Worm (Caenorhabditis elegans) whole organism, L1 larva: ENCODE data around the gene srj-53.

Experiments
- C04F5.9 ChIP-seq: sonication (generic microtip); optimal IDR thresholded peaks from 2 replicates; lab custom pipeline; 2016; ENCODE audit warnings: missing genetic modification characterization, missing compliant biosample characterization
- C34B4.2 ChIP-seq: sonication (generic microtip); optimal IDR thresholded peaks from 2 replicates; lab custom pipeline; 2017; ENCODE audit warnings: mild to moderate bottlenecking, missing genetic modification characterization, missing compliant biosample characterization
- F16B12.6 ChIP-seq: fragments of 150-350 bp; optimal IDR thresholded peaks from 2 replicates; lab custom pipeline; 2014; ENCODE audit warnings: missing biosample characterization, missing genetic modification characterization
- aha-1 ChIP-seq: fragments of 150-350 bp; optimal IDR thresholded peaks from 2 replicates; lab custom pipeline; 2014; ENCODE audit warnings: missing biosample characterization, missing genetic modification characterization
- ama-1 ChIP-seq: fragments of 150-350 bp; optimal IDR thresholded peaks from 2 replicates; lab custom pipeline; 2014
- blmp-1 ChIP-seq: fragments of 150-350 bp; optimal IDR thresholded peaks from 2 replicates; lab custom pipeline; 2014; ENCODE audit warnings: missing biosample characterization, missing genetic modification characterization
- ceh-63 ChIP-seq: fragments of 200-800 bp; sonication (Bioruptor generic); optimal IDR thresholded peaks from 2 replicates; lab custom pipeline; 2018; ENCODE audit warnings: mild to moderate bottlenecking, missing genetic modification characterization, missing compliant biosample characterization
- ceh-82 ChIP-seq, 3 experiments: fragments of 150-350 bp in 1 of 3; sonication (generic microtip) in 2 of 3; optimal IDR thresholded peaks; 2 replicates each; lab custom pipeline; 2014 to 2017; ENCODE audit warnings: missing biosample characterization in 3 of 3, missing genetic modification characterization in 3 of 3
- ceh-88 ChIP-seq: fragments of 200-800 bp; sonication (Bioruptor generic); IDR thresholded peaks from 2 replicates; pipeline ENCODE4 v1.3.6; 2022; ENCODE audit warnings: missing genetic modification characterization, missing compliant biosample characterization
- ceh-90 ChIP-seq: sonication (generic microtip); optimal IDR thresholded peaks from 2 replicates; lab custom pipeline; 2016; ENCODE audit warnings: missing genetic modification characterization, missing compliant biosample characterization
- dpl-1 ChIP-seq, 3 experiments: fragments of 150-350 bp in 2 of 3; sonication (generic microtip) in 1 of 3; optimal IDR thresholded peaks; 2 replicates each; lab custom pipeline; 2014 to 2017; ENCODE audit warnings: missing biosample characterization in 3 of 3, missing genetic modification characterization in 3 of 3, missing genetic modification reagents in 3 of 3
- elt-3 ChIP-seq, 6 experiments: fragments of 150-350 bp in 1 of 6; sonication (generic microtip); optimal IDR thresholded peaks; 2 replicates each; lab custom pipeline; 2017 to 2018; ENCODE audit warnings: missing biosample characterization in 6 of 6, missing genetic modification characterization in 6 of 6, inconsistent platforms in 1 of 6
- fkh-8 ChIP-seq: sonication (generic microtip); optimal IDR thresholded peaks from 2 replicates; lab custom pipeline; 2016; ENCODE audit warnings: mild to moderate bottlenecking, missing genetic modification characterization, missing compliant biosample characterization
- hpl-2 ChIP-seq: fragments of 150-350 bp; optimal IDR thresholded peaks from 2 replicates; lab custom pipeline; 2014; ENCODE audit warnings: missing biosample characterization, missing genetic modification reagents, missing genetic modification characterization
- irx-1 ChIP-seq: sonication (generic microtip); optimal IDR thresholded peaks from 2 replicates; lab custom pipeline; 2016; ENCODE audit warnings: missing genetic modification characterization, missing compliant biosample characterization
- lin-15B ChIP-seq: fragments of 150-350 bp; sonication (generic microtip); optimal IDR thresholded peaks from 3 replicates; lab custom pipeline; 2014; ENCODE audit warnings: missing biosample characterization, missing genetic modification characterization
- lin-35 ChIP-seq, 2 experiments: fragments of 150-350 bp; optimal IDR thresholded peaks; 2 replicates each; lab custom pipeline; 2014; ENCODE audit warnings: missing biosample characterization in 2 of 2, missing genetic modification characterization in 2 of 2, missing genetic modification reagents in 2 of 2
- lir-3 ChIP-seq: sonication (generic microtip); optimal IDR thresholded peaks from 2 replicates; lab custom pipeline; 2016; ENCODE audit warnings: mild to moderate bottlenecking, missing genetic modification characterization, moderate library complexity, missing compliant biosample characterization; ENCODE audit not compliant: poor library complexity
- mab-9 ChIP-seq: fragments of 200-800 bp; sonication (Bioruptor generic); IDR thresholded peaks from 2 replicates; pipeline ENCODE4 v1.3.6; 2022; ENCODE audit warnings: missing genetic modification reagents, missing genetic modification characterization, missing compliant biosample characterization
- nhr-12 ChIP-seq: sonication (generic microtip); optimal IDR thresholded peaks from 2 replicates; lab custom pipeline; 2017; ENCODE audit warnings: missing biosample characterization, missing genetic modification characterization
- nhr-19 ChIP-seq: fragments of 200-800 bp; sonication (Bioruptor generic); conservative IDR thresholded peaks from 2 replicates; pipeline ENCODE4 v1.3.6; 2022; ENCODE audit warnings: missing genetic modification characterization, missing compliant biosample characterization
- nhr-47 ChIP-seq: sonication (generic microtip); optimal IDR thresholded peaks from 2 replicates; lab custom pipeline; 2016; ENCODE audit warnings: mild to moderate bottlenecking, missing genetic modification characterization, moderate library complexity, missing compliant biosample characterization
- nhr-76 ChIP-seq: sonication (generic microtip); optimal IDR thresholded peaks from 2 replicates; lab custom pipeline; 2017; ENCODE audit warnings: missing biosample characterization, missing genetic modification characterization
- pag-3 ChIP-seq: sonication (generic microtip); optimal IDR thresholded peaks from 2 replicates; lab custom pipeline; 2017; ENCODE audit warnings: missing genetic modification characterization, mild to moderate bottlenecking, missing compliant biosample characterization, antibody characterized with exemption, borderline replicate concordance; ENCODE audit not compliant: insufficient read depth
- pqm-1 ChIP-seq: sonication (generic microtip); optimal IDR thresholded peaks from 3 replicates; lab custom pipeline; 2017; ENCODE audit warnings: missing biosample characterization, missing genetic modification characterization
- rnt-1 ChIP-seq: sonication (generic microtip); optimal IDR thresholded peaks from 2 replicates; lab custom pipeline; 2016; ENCODE audit warnings: mild to moderate bottlenecking, missing genetic modification characterization, moderate library complexity, missing compliant biosample characterization
- skn-1 ChIP-seq: fragments of 150-350 bp; optimal IDR thresholded peaks from 2 replicates; lab custom pipeline; 2014; ENCODE audit warnings: missing biosample characterization, missing genetic modification characterization
- snpc-4 ChIP-seq: fragments of 150-350 bp; optimal IDR thresholded peaks from 2 replicates; lab custom pipeline; 2014; ENCODE audit warnings: missing biosample characterization, missing genetic modification characterization
- sox-4 ChIP-seq: sonication (generic microtip); optimal IDR thresholded peaks from 2 replicates; lab custom pipeline; 2016; ENCODE audit warnings: missing genetic modification characterization, missing compliant biosample characterization
- swsn-7 ChIP-seq: sonication (generic microtip); optimal IDR thresholded peaks from 2 replicates; lab custom pipeline; 2016; ENCODE audit warnings: missing genetic modification characterization, missing compliant biosample characterization
- tbx-2 ChIP-seq: sonication (generic microtip); optimal IDR thresholded peaks from 2 replicates; lab custom pipeline; 2016; ENCODE audit warnings: missing genetic modification characterization, missing compliant biosample characterization
- tlp-1 ChIP-seq: fragments of 150-350 bp; optimal IDR thresholded peaks from 2 replicates; lab custom pipeline; 2014; ENCODE audit warnings: missing biosample characterization, missing genetic modification characterization
- unc-130 ChIP-seq: fragments of 150-350 bp; optimal IDR thresholded peaks from 2 replicates; lab custom pipeline; 2017; ENCODE audit warnings: missing biosample characterization, missing genetic modification characterization, inconsistent platforms
- unc-30 ChIP-seq: sonication (generic microtip); optimal IDR thresholded peaks from 2 replicates; lab custom pipeline; 2017; ENCODE audit warnings: missing biosample characterization, missing genetic modification characterization
- unc-62 ChIP-seq: fragments of 150-350 bp; optimal IDR thresholded peaks from 2 replicates; lab custom pipeline; 2014; ENCODE audit warnings: missing biosample characterization, missing genetic modification reagents, missing genetic modification characterization
- unc-98 ChIP-seq: fragments of 200-800 bp; sonication (Bioruptor generic); IDR thresholded peaks from 2 replicates; pipeline ENCODE4 v1.3.6; 2022; ENCODE audit warnings: missing genetic modification characterization, missing compliant biosample characterization
- vab-15 ChIP-seq: sonication (generic microtip); optimal IDR thresholded peaks from 2 replicates; lab custom pipeline; 2017; ENCODE audit warnings: missing genotype, mild to moderate bottlenecking, missing genetic modification characterization, missing compliant biosample characterization
- xbp-1 ChIP-seq: sonication (generic microtip); optimal IDR thresholded peaks from 2 replicates; lab custom pipeline; 2016; ENCODE audit warnings: missing genetic modification characterization, missing compliant biosample characterization
- zag-1 ChIP-seq: fragments of 150-350 bp; optimal IDR thresholded peaks from 2 replicates; lab custom pipeline; 2014; ENCODE audit warnings: missing biosample characterization, missing genetic modification characterization

Gene srj-53

ce11 chrV:655823-656222, 38.7 kb downstream of the srj-53 start, which contains the start of gene srh-245:
TSS of gene srh-245 (minus strand) at chrV:655923.
- TF ChIP-seq lin-15B (tag; lab: Kevin White, UChicago) (no peak), unc-98 (GFP tag; lab: Robert Waterston, UW) (no peak), elt-3 (tag; optimal IDR thresholded peaks at IDR 0.05; lab: Kevin White, UChicago) (no peak), ama-1 (lab: Kevin White, UChicago) (no peak), nhr-47 (tag; lab: Kevin White, UChicago) (no peak), lir-3 (tag; lab: Kevin White, UChicago) (no peak), unc-30 (tag; lab: Kevin White, UChicago) (no peak), lin-35 (GFP tag; optimal IDR thresholded peaks at IDR 0.05; lab: Kevin White, UChicago) (no peak), vab-15 (tag; lab: Kevin White, UChicago) (no peak), skn-1 (tag; lab: Kevin White, UChicago) (no peak), ceh-63 (GFP tag; lab: Kevin White, UChicago) (no peak), ceh-82 (tag; optimal IDR thresholded peaks at IDR 0.05; lab: Kevin White, UChicago) (no peak)

ce11 chrV:654402-654801, 40.1 kb downstream of the srj-53 start, which contains the start of gene srj-6:
TSS of gene srj-6 (minus strand) at chrV:654502.
- no peak for TF ChIP-seq blmp-1
- TF ChIP-seq hpl-2, result no peak
- TF ChIP-seq snpc-4 (tag; lab: Kevin White, UChicago), result no peak
- no peak for TF ChIP-seq C04F5.9 (tag; lab: Kevin White, UChicago)
- TF ChIP-seq ceh-82 (tag; optimal IDR thresholded peaks at IDR 0.05; lab: Kevin White, UChicago), result no peak
- TF ChIP-seq fkh-8 (tag; lab: Kevin White, UChicago), result no peak
- TF ChIP-seq lir-3 (tag; lab: Kevin White, UChicago), result no peak
- TF ChIP-seq sox-4 (tag; lab: Kevin White, UChicago), result no peak
- no peak for TF ChIP-seq pqm-1 (tag; lab: Kevin White, UChicago)
- no peak for TF ChIP-seq aha-1 (tag; lab: Kevin White, UChicago)
- no peak for TF ChIP-seq ceh-90 (tag; lab: Kevin White, UChicago)
- no peak for TF ChIP-seq tlp-1 (tag; lab: Kevin White, UChicago)
- no peak for TF ChIP-seq ceh-63 (GFP tag; lab: Kevin White, UChicago)
- no peak for TF ChIP-seq pag-3 (tag; lab: Kevin White, UChicago)
- TF ChIP-seq, all 84 proteins: peak for 0

ce11 chrV:652940-653339, 41.6 kb downstream of the srj-53 start, which contains the start of gene srj-5:
TSS of gene srj-5 (minus strand) at chrV:653040.
- no peak for TF ChIP-seq rnt-1 (tag; lab: Kevin White, UChicago)
- no peak for TF ChIP-seq unc-62 (GFP tag; lab: Kevin White, UChicago)
- no peak for TF ChIP-seq mab-9 (GFP tag; lab: Robert Waterston, UW)
- TF ChIP-seq nhr-76 (tag; lab: Kevin White, UChicago), result no peak

ce11 chrV:646888-647287, 47.6 kb downstream of the srj-53 start, which contains the start of gene ugt-42:
TSS of gene ugt-42 (plus strand) at chrV:647188.
- no peak for TF ChIP-seq nhr-47 (tag; lab: Kevin White, UChicago)
- TF ChIP-seq fkh-8 (tag; lab: Kevin White, UChicago), result no peak
- no peak for TF ChIP-seq pqm-1 (tag; lab: Kevin White, UChicago)
- TF ChIP-seq F16B12.6 (tag; lab: Kevin White, UChicago), result no peak
- no peak for TF ChIP-seq zag-1 (tag; lab: Kevin White, UChicago)
- no peak for TF ChIP-seq dpl-1 (GFP tag; optimal IDR thresholded peaks at IDR 0.05; lab: Kevin White, UChicago)
- TF ChIP-seq nhr-19, result no peak
- TF ChIP-seq swsn-7 (tag; lab: Kevin White, UChicago), result no peak
- no peak for TF ChIP-seq ceh-82 (tag; optimal IDR thresholded peaks at IDR 0.05; lab: Kevin White, UChicago)
- TF ChIP-seq unc-130, result no peak
- no peak for TF ChIP-seq unc-30 (tag; lab: Kevin White, UChicago)
- TF ChIP-seq irx-1 (tag; lab: Kevin White, UChicago), result no peak
- TF ChIP-seq lin-35 (GFP tag; optimal IDR thresholded peaks at IDR 0.05; lab: Kevin White, UChicago), result no peak
- TF ChIP-seq C34B4.2, result no peak
- no peak for TF ChIP-seq nhr-12 (tag; lab: Kevin White, UChicago)
- no peak for TF ChIP-seq lin-15B (tag; lab: Kevin White, UChicago)
- TF ChIP-seq xbp-1, result no peak
- TF ChIP-seq ceh-63 (GFP tag; lab: Kevin White, UChicago), result no peak
- no peak for TF ChIP-seq ceh-88 (GFP tag; lab: Robert Waterston, UW)
- TF ChIP-seq tbx-2 (tag; lab: Kevin White, UChicago), result no peak
- TF ChIP-seq, all 84 proteins: peak for 0
